Fruit fly (Drosophila melanogaster) whole organism, embryonic: ENCODE data around the gene RhoGEF4.

ENCODE experiments used
- Atf3 ChIP-seq: fragments of 200-800 bp; sonication (Bioruptor generic); optimal IDR thresholded peaks from 3 replicates; lab custom pipeline; 2016; ENCODE audit warnings: missing biosample characterization, missing genetic modification characterization
- Bdp1 ChIP-seq: fragments of 200-800 bp; sonication (Bioruptor generic); optimal IDR thresholded peaks from 3 replicates; lab custom pipeline; 2016; ENCODE audit warnings: missing biosample characterization, missing genetic modification characterization
- CG11093 ChIP-seq: fragments of 200-800 bp; sonication (Bioruptor generic); IDR thresholded peaks from 3 replicates; pipeline ENCODE4 v1.3.6; 2022; ENCODE audit warnings: missing biosample characterization, missing genetic modification characterization
- CG12071 ChIP-seq: fragments of 200-800 bp; sonication (Bioruptor generic); optimal IDR thresholded peaks from 3 replicates; lab custom pipeline; 2018; ENCODE audit warnings: missing biosample characterization, mild to moderate bottlenecking, missing genetic modification characterization
- CG13424 ChIP-seq: fragments of 200-800 bp; sonication (Bioruptor generic); optimal IDR thresholded peaks from 2 replicates; lab custom pipeline; 2019; ENCODE audit warnings: missing biosample characterization, mild to moderate bottlenecking, missing genetic modification characterization, moderate library complexity
- CG15073 ChIP-seq: fragments of 200-800 bp; sonication (Bioruptor generic); optimal IDR thresholded peaks from 2 replicates; lab custom pipeline; 2016; ENCODE audit warnings: missing biosample characterization, missing genetic modification characterization
- CG15514 ChIP-seq: fragments of 200-800 bp; sonication (Bioruptor generic); optimal IDR thresholded peaks from 3 replicates; lab custom pipeline; 2017; ENCODE audit warnings: missing biosample characterization, missing genetic modification characterization, mild to moderate bottlenecking, moderate library complexity, missing genetic modification reagents
- CG1602 ChIP-seq: fragments of 200-800 bp; sonication (Bioruptor generic); optimal IDR thresholded peaks from 3 replicates; lab custom pipeline; 2016; ENCODE audit warnings: missing biosample characterization, missing genetic modification characterization
- CG18011 ChIP-seq: fragments of 200-800 bp; sonication (Bioruptor generic); optimal IDR thresholded peaks from 2 replicates; lab custom pipeline; 2017; ENCODE audit warnings: missing biosample characterization, missing genetic modification characterization, mild to moderate bottlenecking, moderate library complexity, missing genotype
- CG2116 ChIP-seq: fragments of 200-800 bp; sonication (Bioruptor generic); optimal IDR thresholded peaks from 3 replicates; lab custom pipeline; 2018; ENCODE audit warnings: missing biosample characterization, mild to moderate bottlenecking, missing genetic modification characterization
- CG2202 ChIP-seq: fragments of 200-800 bp; sonication (Bioruptor generic); optimal IDR thresholded peaks from 2 replicates; lab custom pipeline; 2018; ENCODE audit warnings: missing biosample characterization, mild to moderate bottlenecking, missing genetic modification characterization
- CG2678 ChIP-seq: fragments of 200-800 bp; sonication (Bioruptor generic); optimal IDR thresholded peaks from 3 replicates; lab custom pipeline; 2019; ENCODE audit warnings: missing biosample characterization, mild to moderate bottlenecking, missing genetic modification characterization, moderate library complexity
- CG30431 ChIP-seq: fragments of 200-800 bp; sonication (Bioruptor generic); optimal IDR thresholded peaks from 2 replicates; lab custom pipeline; 2017; ENCODE audit warnings: missing biosample characterization, missing genetic modification characterization
- CG3995 ChIP-seq: fragments of 200-800 bp; sonication (Bioruptor generic); optimal IDR thresholded peaks from 3 replicates; lab custom pipeline; 2016; ENCODE audit warnings: missing biosample characterization, missing genetic modification characterization
- CG4328 ChIP-seq: fragments of 200-800 bp; sonication (Bioruptor generic); optimal IDR thresholded peaks from 3 replicates; lab custom pipeline; 2017; ENCODE audit warnings: missing biosample characterization, missing genetic modification reagents, missing genetic modification characterization
- CG4707 ChIP-seq: fragments of 200-800 bp; sonication (Bioruptor generic); optimal IDR thresholded peaks from 2 replicates; lab custom pipeline; 2018; ENCODE audit warnings: missing biosample characterization, mild to moderate bottlenecking, missing genetic modification characterization, moderate library complexity
- CG5180 ChIP-seq: fragments of 200-800 bp; sonication (Bioruptor generic); optimal IDR thresholded peaks from 3 replicates; lab custom pipeline; 2017; ENCODE audit warnings: missing biosample characterization, missing genetic modification characterization, mild to moderate bottlenecking, moderate library complexity, missing genetic modification reagents
- CG6254 ChIP-seq: fragments of 200-800 bp; sonication (Bioruptor generic); optimal IDR thresholded peaks from 3 replicates; lab custom pipeline; 2017; ENCODE audit warnings: mild to moderate bottlenecking, missing biosample characterization, missing genetic modification reagents, missing genetic modification characterization
- CG7963 ChIP-seq: fragments of 200-800 bp; sonication (Bioruptor generic); IDR thresholded peaks from 3 replicates; pipeline ENCODE4 v1.3.6; 2022; ENCODE audit warnings: missing biosample characterization, missing genetic modification characterization; ENCODE audit not compliant: partially characterized antibody
- CG8765 ChIP-seq: fragments of 200-800 bp; sonication (Bioruptor generic); IDR thresholded peaks from 2 replicates; pipeline ENCODE4 v1.3.6; 2022; ENCODE audit warnings: missing biosample characterization, missing genetic modification characterization
- Dfd ChIP-seq, 2 experiments: fragments of >200 bp; optimal IDR thresholded peaks; 2 replicates each; lab custom pipeline; 2017; ENCODE audit warnings: missing biosample characterization in 2 of 2, missing genetic modification characterization in 2 of 2
- Dip3 ChIP-seq: fragments of 200-800 bp; sonication (Bioruptor generic); optimal IDR thresholded peaks from 3 replicates; lab custom pipeline; 2016; ENCODE audit warnings: missing biosample characterization, missing genetic modification characterization
- Dp ChIP-seq: fragments of 200-800 bp; sonication (Bioruptor generic); optimal IDR thresholded peaks from 2 replicates; lab custom pipeline; 2018; ENCODE audit warnings: missing biosample characterization, mild to moderate bottlenecking, missing genetic modification characterization, moderate library complexity
- Fer3 ChIP-seq: fragments of 200-800 bp; sonication (Bioruptor generic); optimal IDR thresholded peaks from 2 replicates; lab custom pipeline; 2018; ENCODE audit warnings: missing biosample characterization, mild to moderate bottlenecking, missing genetic modification characterization, moderate library complexity
- H2.0 ChIP-seq: fragments of 200-800 bp; sonication (Bioruptor generic); IDR thresholded peaks from 2 replicates; pipeline ENCODE4 v1.3.6; 2022; ENCODE audit warnings: missing biosample characterization, missing genetic modification characterization
- HLHmδ ChIP-seq: fragments of 200-800 bp; sonication (Bioruptor generic); optimal IDR thresholded peaks from 2 replicates; lab custom pipeline; 2018; ENCODE audit warnings: missing biosample characterization, mild to moderate bottlenecking, missing genetic modification characterization, moderate library complexity
- Lpt ChIP-seq: fragments of >200 bp; optimal IDR thresholded peaks from 2 replicates; lab custom pipeline; 2018; ENCODE audit warnings: missing biosample characterization, missing genetic modification characterization
- NK7.1 ChIP-seq: fragments of 200-800 bp; sonication (Bioruptor generic); optimal IDR thresholded peaks from 3 replicates; lab custom pipeline; 2016; ENCODE audit warnings: missing biosample characterization, missing genetic modification characterization
- NfI ChIP-seq: fragments of 200-800 bp; sonication (Bioruptor generic); optimal IDR thresholded peaks from 3 replicates; lab custom pipeline; 2018; ENCODE audit warnings: missing biosample characterization, mild to moderate bottlenecking, missing genetic modification characterization, moderate library complexity
- Oli ChIP-seq: fragments of 200-800 bp; sonication (Bioruptor generic); optimal IDR thresholded peaks from 2 replicates; lab custom pipeline; 2018; ENCODE audit warnings: missing biosample characterization, mild to moderate bottlenecking, missing genetic modification characterization, moderate library complexity
- ac ChIP-seq: fragments of 200-800 bp; sonication (Bioruptor generic); optimal IDR thresholded peaks from 3 replicates; lab custom pipeline; 2017; ENCODE audit warnings: missing biosample characterization, mild to moderate bottlenecking, missing genetic modification characterization
- al ChIP-seq: fragments of 200-800 bp; sonication (Bioruptor generic); IDR thresholded peaks from 2 replicates; pipeline ENCODE4 v1.3.6; 2022; ENCODE audit warnings: missing biosample characterization, missing genetic modification characterization
- ato ChIP-seq: fragments of 200-800 bp; sonication (Bioruptor generic); IDR thresholded peaks from 2 replicates; pipeline ENCODE4 v1.3.6; 2022; ENCODE audit warnings: missing biosample characterization, missing genetic modification characterization; ENCODE audit not compliant: partially characterized antibody
- da ChIP-seq: fragments of 200-800 bp; sonication (Bioruptor generic); optimal IDR thresholded peaks from 2 replicates; lab custom pipeline; 2016; ENCODE audit warnings: missing biosample characterization, missing genetic modification characterization
- gcm2 ChIP-seq: fragments of 200-800 bp; sonication (Bioruptor generic); optimal IDR thresholded peaks from 2 replicates; lab custom pipeline; 2016; ENCODE audit warnings: missing biosample characterization, missing genetic modification characterization
- gsb ChIP-seq: fragments of 200-800 bp; sonication (Bioruptor generic); IDR thresholded peaks from 2 replicates; pipeline ENCODE4 v1.3.6; 2022; ENCODE audit warnings: missing biosample characterization, missing genetic modification characterization
- h ChIP-seq: fragments of >200 bp; optimal IDR thresholded peaks from 2 replicates; lab custom pipeline; 2017
- hb ChIP-seq: fragments of 200-800 bp; sonication (Bioruptor generic); IDR thresholded peaks from 3 replicates; pipeline ENCODE4 v1.3.6; 2022; ENCODE audit warnings: missing biosample characterization, missing genetic modification characterization; ENCODE audit not compliant: partially characterized antibody
- hkb ChIP-seq, 2 experiments: fragments of 200-800 bp in 1 of 2; fragments of >200 bp in 1 of 2; sonication (Bioruptor generic) in 1 of 2; IDR thresholded peaks in 1 of 2; optimal IDR thresholded peaks in 1 of 2; 2 replicates each; pipeline versions ENCODE4 v1.3.6 to Lab custom; 2017 to 2022; ENCODE audit warnings: missing biosample characterization in 1 of 2, missing genetic modification characterization in 1 of 2
- jigr1 ChIP-seq: fragments of 200-800 bp; sonication (Bioruptor generic); IDR thresholded peaks from 3 replicates; pipeline ENCODE4 v1.3.6; 2022; ENCODE audit warnings: missing biosample characterization, missing genetic modification characterization
- nmo ChIP-seq: fragments of 200-800 bp; sonication (Bioruptor generic); optimal IDR thresholded peaks from 2 replicates; lab custom pipeline; 2018; ENCODE audit warnings: missing biosample characterization, mild to moderate bottlenecking, missing genetic modification characterization, moderate library complexity
- nom ChIP-seq: fragments of 200-800 bp; sonication (Bioruptor generic); optimal IDR thresholded peaks from 2 replicates; lab custom pipeline; 2017; ENCODE audit warnings: missing biosample characterization, missing genetic modification characterization, mild to moderate bottlenecking, moderate library complexity, missing genetic modification reagents
- odd ChIP-seq: fragments of 200-800 bp; sonication (Bioruptor generic); optimal IDR thresholded peaks from 2 replicates; lab custom pipeline; 2017; ENCODE audit warnings: missing biosample characterization, mild to moderate bottlenecking, missing genetic modification characterization
- onecut ChIP-seq: fragments of 200-800 bp; sonication (Bioruptor generic); IDR thresholded peaks from 2 replicates; pipeline ENCODE4 v1.3.6; 2022; ENCODE audit warnings: missing biosample characterization, missing genetic modification characterization
- p53 ChIP-seq: fragments of 200-800 bp; sonication (Bioruptor generic); optimal IDR thresholded peaks from 2 replicates; lab custom pipeline; 2016; ENCODE audit warnings: missing biosample characterization, missing genetic modification characterization
- pb ChIP-seq: fragments of 200-800 bp; sonication (Bioruptor generic); optimal IDR thresholded peaks from 3 replicates; lab custom pipeline; 2016; ENCODE audit warnings: missing biosample characterization, missing genetic modification characterization
- prd ChIP-seq, 3 experiments: fragments of >200 bp in 2 of 3; fragments of 200-800 bp in 1 of 3; sonication (Bioruptor generic) in 1 of 3; optimal IDR thresholded peaks in 2 of 3; IDR thresholded peaks in 1 of 3; 2 replicates in 2 of 3; 3 replicates in 1 of 3; pipeline versions ENCODE4 v1.3.6 to Lab custom; 2017 to 2022; ENCODE audit warnings: missing biosample characterization in 1 of 3, missing genetic modification characterization in 1 of 3
- sd ChIP-seq: fragments of 200-800 bp; sonication (Bioruptor generic); optimal IDR thresholded peaks from 3 replicates; lab custom pipeline; 2018; ENCODE audit warnings: missing biosample characterization, mild to moderate bottlenecking, missing genetic modification characterization, moderate library complexity
- sna ChIP-seq: fragments of 200-800 bp; sonication (Bioruptor generic); IDR thresholded peaks from 2 replicates; pipeline ENCODE4 v1.3.6; 2022; ENCODE audit warnings: missing biosample characterization, missing genetic modification characterization; ENCODE audit not compliant: partially characterized antibody
- zfh1 ChIP-seq: fragments of 200-800 bp; sonication (Bioruptor generic); IDR thresholded peaks from 3 replicates; pipeline ENCODE4 v1.3.6; 2022; ENCODE audit warnings: missing biosample characterization, missing genetic modification characterization

The RhoGEF4 gene

DNA sequence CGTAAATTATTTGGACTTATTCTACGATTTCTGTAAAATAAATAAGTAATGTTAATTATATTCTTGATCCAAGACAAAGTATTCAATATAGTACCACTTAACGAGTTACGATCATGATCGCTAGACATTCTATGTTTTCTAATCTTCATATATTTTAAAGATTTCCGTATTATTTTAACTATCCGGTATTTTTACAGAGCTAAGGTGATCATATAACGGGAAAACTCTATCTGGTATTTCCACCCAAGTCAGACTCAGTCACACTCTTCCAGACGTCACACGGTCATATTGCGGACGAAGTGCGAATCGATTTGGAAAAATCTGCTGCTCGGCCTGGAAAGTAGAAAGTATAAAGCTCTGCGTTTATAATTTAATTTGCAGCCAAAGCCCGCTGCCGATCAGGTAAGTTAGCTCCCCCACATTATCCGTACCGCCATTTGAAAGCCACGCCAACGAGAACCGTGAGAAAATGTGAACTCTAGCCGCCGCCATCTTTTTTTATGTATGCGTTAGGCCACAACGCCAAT, 16.1 kb upstream of the RhoGEF4 start, which contains the start of the genes lark and eco (continued):
- TF ChIP-seq onecut = peak; percentile 77
- TF ChIP-seq Dp = peak; percentile 36
- TF ChIP-seq sna (GFP tag; lab: Robert Waterston, UW) = no peak
- TF ChIP-seq odd (GFP tag; lab: Kevin White, UChicago) = no peak
- TF ChIP-seq CG5180 (GFP tag; lab: Kevin White, UChicago) = no peak
- TF ChIP-seq sd (tag; lab: Kevin White, UChicago) = no peak
- no peak for TF ChIP-seq Fer3
- peak; percentile 57 for TF ChIP-seq nom
- TF ChIP-seq gsb (GFP tag; lab: Robert Waterston, UW) = no peak
- TF ChIP-seq CG18011 = no peak
- TF ChIP-seq CG30431 (GFP tag; lab: Kevin White, UChicago) = no peak
- peak; percentile 33 for TF ChIP-seq nmo
- TF ChIP-seq H2.0 = no peak
- no peak for TF ChIP-seq prd (optimal IDR thresholded peaks at IDR 0.05; lab: Kevin White, UChicago)
- no peak for TF ChIP-seq prd (GFP tag; IDR thresholded peaks at IDR 0.05; lab: Robert Waterston, UW)
- no peak for TF ChIP-seq Lpt (GFP tag; lab: Kevin White, UChicago)
- no peak for TF ChIP-seq CG2202
- TF ChIP-seq CG3995 = no peak
- TF ChIP-seq al (GFP tag; lab: Robert Waterston, UW) = no peak
- no peak for TF ChIP-seq CG12071 (GFP tag; lab: Kevin White, UChicago)
- TF ChIP-seq CG1602 (GFP tag; lab: Kevin White, UChicago) = no peak
- TF ChIP-seq NfI = no peak
- TF ChIP-seq Atf3 = no peak
- no peak for TF ChIP-seq CG8765 (GFP tag; lab: Robert Waterston, UW)
- TF ChIP-seq jigr1 (GFP tag; lab: Robert Waterston, UW) = no peak; the same call in 2 of the 3 replicates
- TF ChIP-seq pb (GFP tag; lab: Kevin White, UChicago) = no peak
- TF ChIP-seq Bdp1 = no peak
- no peak for TF ChIP-seq p53 (GFP tag; lab: Kevin White, UChicago)
- TF ChIP-seq Oli (tag; lab: Kevin White, UChicago) = no peak
- no peak for TF ChIP-seq gcm2 (GFP tag; lab: Kevin White, UChicago)
- TF ChIP-seq NK7.1 (GFP tag; lab: Kevin White, UChicago) = no peak
- no peak for TF ChIP-seq h
- no peak for TF ChIP-seq hb (GFP tag; lab: Robert Waterston, UW)
- TF ChIP-seq CG2678 (tag; lab: Kevin White, UChicago) = no peak
- TF ChIP-seq CG4328 = no peak
- TF ChIP-seq Dip3 (GFP tag; lab: Kevin White, UChicago) = no peak
- peak; percentile 6 for TF ChIP-seq CG15514
- TF ChIP-seq CG4707 = no peak
- no peak for TF ChIP-seq CG6254 (GFP tag; lab: Kevin White, UChicago)
- no peak for TF ChIP-seq HLHmδ (GFP tag; lab: Kevin White, UChicago)
- TF ChIP-seq ac (GFP tag; lab: Kevin White, UChicago) = no peak
- TF ChIP-seq ato = no peak
- TF ChIP-seq CG13424 (tag; lab: Kevin White, UChicago) = no peak
- TF ChIP-seq Dfd (GFP tag; optimal IDR thresholded peaks at IDR 0.05; lab: Kevin White, UChicago) = no peak
- TF ChIP-seq hkb (optimal IDR thresholded peaks at IDR 0.05; lab: Kevin White, UChicago) = no peak
- TF ChIP-seq hkb (GFP tag; IDR thresholded peaks at IDR 0.05; lab: Robert Waterston, UW) = no peak
- no peak for TF ChIP-seq CG11093
- no peak for TF ChIP-seq zfh1 (GFP tag; lab: Robert Waterston, UW)
- TF ChIP-seq CG15073 (GFP tag; lab: Kevin White, UChicago) = no peak
- peak; percentile 44 for TF ChIP-seq CG2116
- no peak for TF ChIP-seq da (GFP tag; lab: Kevin White, UChicago)
- no peak for TF ChIP-seq CG7963 (GFP tag; lab: Robert Waterston, UW)
